Worm (Caenorhabditis elegans): ENCODE results near the gene scav-4.
A peak's percentile ranks its signal among the peaks of the same experiment; 100 is the strongest.

Gene scav-4

ce11 chrX:12965163-12965562 lies 16.4 kb upstream of the scav-4 start, which contains the start of gene frpr-2:
Gene frpr-2, plus strand, starts transcription at chrX:12965463.
- TF ChIP-seq aly-2 (tag; optimal IDR thresholded peaks at IDR 0.05) (no peak), zag-1 (tag; optimal IDR thresholded peaks at IDR 0.05) (no peak), ceh-16 (tag; optimal IDR thresholded peaks at IDR 0.05) (no peak), ceh-82 (tag; optimal IDR thresholded peaks at IDR 0.05) (no peak), nhr-237 (tag; optimal IDR thresholded peaks at IDR 0.05) (no peak), sma-3 (GFP tag; optimal IDR thresholded peaks at IDR 0.05) (no peak), snpc-4 (tag; optimal IDR thresholded peaks at IDR 0.05) (no peak), egl-27 (tag; optimal IDR thresholded peaks at IDR 0.05) (no peak)

ce11 chrX:12975595-12976089 lies 5.9 kb upstream of the scav-4 start, which contains the start of gene ppk-3:
Gene ppk-3, minus strand, starts transcription at chrX:12975645.
- TF ChIP-seq nhr-237 (tag; optimal IDR thresholded peaks at IDR 0.05), result no peak
- no peak for TF ChIP-seq nhr-25 (tag; optimal IDR thresholded peaks at IDR 0.05)
- peak; percentile 89 for TF ChIP-seq C34F6.9 (tag; optimal IDR thresholded peaks at IDR 0.05)
- TF ChIP-seq elt-1 (tag; optimal IDR thresholded peaks at IDR 0.05), result no peak
- TF ChIP-seq ceh-82 (tag; optimal IDR thresholded peaks at IDR 0.05), result no peak
- TF ChIP-seq alr-1 (tag; optimal IDR thresholded peaks at IDR 0.05), result no peak
- peak; percentile 34 for TF ChIP-seq blmp-1 (tag; optimal IDR thresholded peaks at IDR 0.05; ENCODE audit: insufficient read depth)
- no peak for TF ChIP-seq nhr-23 (tag; optimal IDR thresholded peaks at IDR 0.05)
- peak; percentile 17 for TF ChIP-seq snpc-4 (tag; optimal IDR thresholded peaks at IDR 0.05)
- no peak for TF ChIP-seq nhr-77 (tag; optimal IDR thresholded peaks at IDR 0.05)
- peak; percentile 84 for TF ChIP-seq lin-13 (GFP tag; optimal IDR thresholded peaks at IDR 0.05)
- TF ChIP-seq aly-2 (tag; optimal IDR thresholded peaks at IDR 0.05), result no peak
- TF ChIP-seq nhr-129 (tag; optimal IDR thresholded peaks at IDR 0.05), result peak; percentile 91
- peak; percentile 73 for TF ChIP-seq lin-11 (tag; optimal IDR thresholded peaks at IDR 0.05)
- TF ChIP-seq zag-1 (tag; optimal IDR thresholded peaks at IDR 0.05), result peak; percentile 10
- TF ChIP-seq ZK546.5 (tag; optimal IDR thresholded peaks at IDR 0.05), result no peak
- TF ChIP-seq elt-3 (tag; optimal IDR thresholded peaks at IDR 0.05), result no peak
- no peak for TF ChIP-seq ztf-11 (tag; optimal IDR thresholded peaks at IDR 0.05)
- TF ChIP-seq fos-1 (tag; optimal IDR thresholded peaks at IDR 0.05), result peak; percentile 63
- TF ChIP-seq ama-1 (optimal IDR thresholded peaks at IDR 0.05), result no peak
- TF ChIP-seq nhr-10 (tag; optimal IDR thresholded peaks at IDR 0.05), result no peak
- peak; percentile 84 for TF ChIP-seq nhr-6 (tag; optimal IDR thresholded peaks at IDR 0.05)
- TF ChIP-seq Y55F3AM.14 (GFP tag; optimal IDR thresholded peaks at IDR 0.05), result peak; percentile 10
- peak; percentile 53 for TF ChIP-seq egl-27 (tag; optimal IDR thresholded peaks at IDR 0.05)
- peak; percentile 39 for TF ChIP-seq ztf-4 (tag; optimal IDR thresholded peaks at IDR 0.05)
- no peak for TF ChIP-seq unc-39 (tag; optimal IDR thresholded peaks at IDR 0.05)
- TF ChIP-seq lsy-2 (tag; optimal IDR thresholded peaks at IDR 0.05), result peak; percentile 12 to 84
- TF ChIP-seq sma-9 (GFP tag; optimal IDR thresholded peaks at IDR 0.05), result peak; percentile 84
- TF ChIP-seq sma-9 (tag; optimal IDR thresholded peaks at IDR 0.05), result no peak
- peak; percentile 75 for TF ChIP-seq sma-3 (GFP tag; optimal IDR thresholded peaks at IDR 0.05)
- TF ChIP-seq nhr-11 (tag; optimal IDR thresholded peaks at IDR 0.05), result no peak
- no peak for TF ChIP-seq peb-1 (tag; optimal IDR thresholded peaks at IDR 0.05)
- TF ChIP-seq mab-5 (tag; optimal IDR thresholded peaks at IDR 0.05), result peak; percentile 51
- no peak for TF ChIP-seq ztf-1 (GFP tag; conservative IDR thresholded peaks at IDR 0.05)
- peak in 1 of 2 experiments; percentile 16 for TF ChIP-seq mdl-1 (tag; optimal IDR thresholded peaks at IDR 0.05)
- TF ChIP-seq ceh-16 (tag; optimal IDR thresholded peaks at IDR 0.05), result no peak
- TF ChIP-seq dmd-4 (tag; optimal IDR thresholded peaks at IDR 0.05), result no peak
- peak; percentile 85 for TF ChIP-seq sem-4 (tag; optimal IDR thresholded peaks at IDR 0.05)
- no peak for TF ChIP-seq nhr-12 (tag; optimal IDR thresholded peaks at IDR 0.05)
- TF ChIP-seq skn-1 (tag; optimal IDR thresholded peaks at IDR 0.05), result no peak
- peak; percentile 76 for TF ChIP-seq gmeb-1 (tag; optimal IDR thresholded peaks at IDR 0.05)
- no peak for TF ChIP-seq unc-62 (GFP tag; optimal IDR thresholded peaks at IDR 0.05)
- no peak for TF ChIP-seq mbf-1 (tag; optimal IDR thresholded peaks at IDR 0.05)
- peak; percentile 71 for TF ChIP-seq unc-55 (GFP tag; optimal IDR thresholded peaks at IDR 0.05)
- no peak for TF ChIP-seq R02D3.7 (tag; optimal IDR thresholded peaks at IDR 0.05)
- peak; percentile 80 for TF ChIP-seq crh-2 (tag; optimal IDR thresholded peaks at IDR 0.05)
- TF ChIP-seq F13H6.1 (tag; optimal IDR thresholded peaks at IDR 0.05), result peak; percentile 73
- TF ChIP-seq nhr-21 (tag; optimal IDR thresholded peaks at IDR 0.05), result peak; percentile 81
- no peak for TF ChIP-seq lin-39 (tag; optimal IDR thresholded peaks at IDR 0.05)

All from whole organism, L2 larva.